Fruit fly (Drosophila melanogaster) whole organism, embryonic: ENCODE results near the gene CG17612.
A peak's percentile ranks its signal among the peaks of the same experiment; 100 is the strongest.

Experiments used
- Antp ChIP-seq: fragments of 200-800 bp; sonication (Bioruptor generic); optimal IDR thresholded peaks from 3 replicates; lab custom pipeline; 2016; ENCODE audit warnings: missing biosample characterization, missing genetic modification characterization
- C15 ChIP-seq: fragments of 200-800 bp; sonication (Bioruptor generic); IDR thresholded peaks from 3 replicates; pipeline ENCODE4 v1.3.6; 2022; ENCODE audit warnings: missing biosample characterization, missing genetic modification characterization
- CG10462 ChIP-seq: fragments of 200-800 bp; sonication (Bioruptor generic); optimal IDR thresholded peaks from 2 replicates; lab custom pipeline; 2016; ENCODE audit warnings: missing biosample characterization, missing genetic modification characterization
- CG10565 ChIP-seq: fragments of 200-800 bp; sonication (Bioruptor generic); optimal IDR thresholded peaks from 3 replicates; lab custom pipeline; 2016; ENCODE audit warnings: missing biosample characterization, mild to moderate bottlenecking, missing genetic modification characterization
- CG11456 ChIP-seq: fragments of 200-800 bp; sonication (Bioruptor generic); IDR thresholded peaks from 3 replicates; pipeline ENCODE4 v1.3.6; 2022; ENCODE audit warnings: missing biosample characterization, missing genetic modification characterization
- CG11504 ChIP-seq: fragments of 200-800 bp; sonication (Bioruptor generic); optimal IDR thresholded peaks from 3 replicates; lab custom pipeline; 2019; ENCODE audit warnings: missing biosample characterization, mild to moderate bottlenecking, missing genetic modification characterization, moderate library complexity
- CG14965 ChIP-seq: fragments of 200-800 bp; sonication (Bioruptor generic); optimal IDR thresholded peaks from 2 replicates; lab custom pipeline; 2016; ENCODE audit warnings: missing biosample characterization, missing genetic modification characterization, borderline replicate concordance
- CG15696 ChIP-seq: fragments of 200-800 bp; sonication (Bioruptor generic); optimal IDR thresholded peaks from 2 replicates; lab custom pipeline; 2019; ENCODE audit warnings: missing biosample characterization, mild to moderate bottlenecking, missing genetic modification characterization, moderate library complexity
- CG1647 ChIP-seq: fragments of 200-800 bp; sonication (Bioruptor generic); optimal IDR thresholded peaks from 3 replicates; lab custom pipeline; 2016; ENCODE audit warnings: missing biosample characterization, missing genetic modification characterization
- CG17328 ChIP-seq: fragments of 200-800 bp; sonication (Bioruptor generic); IDR thresholded peaks from 2 replicates; pipeline ENCODE4 v1.3.6; 2022; ENCODE audit warnings: missing biosample characterization, missing genetic modification characterization
- CG2120 ChIP-seq: fragments of 200-800 bp; sonication (Bioruptor generic); optimal IDR thresholded peaks from 3 replicates; lab custom pipeline; 2016; ENCODE audit warnings: missing biosample characterization, missing genetic modification characterization
- CG2199 ChIP-seq: fragments of 200-800 bp; sonication (Bioruptor generic); IDR thresholded peaks from 3 replicates; pipeline ENCODE4 v1.3.6; 2022; ENCODE audit warnings: missing biosample characterization, missing genetic modification characterization
- CG32532 ChIP-seq: fragments of 200-800 bp; sonication (Bioruptor generic); IDR thresholded peaks from 2 replicates; pipeline ENCODE4 v1.3.6; 2022; ENCODE audit warnings: missing biosample characterization, missing genetic modification characterization
- CG4707 ChIP-seq: fragments of 200-800 bp; sonication (Bioruptor generic); optimal IDR thresholded peaks from 2 replicates; lab custom pipeline; 2018; ENCODE audit warnings: missing biosample characterization, mild to moderate bottlenecking, missing genetic modification characterization, moderate library complexity
- CG5953 ChIP-seq: fragments of 200-800 bp; sonication (Bioruptor generic); IDR thresholded peaks from 2 replicates; pipeline ENCODE4 v1.3.6; 2022; ENCODE audit warnings: missing biosample characterization, missing genetic modification characterization
- CG6254 ChIP-seq: fragments of 200-800 bp; sonication (Bioruptor generic); optimal IDR thresholded peaks from 3 replicates; lab custom pipeline; 2017; ENCODE audit warnings: mild to moderate bottlenecking, missing biosample characterization, missing genetic modification reagents, missing genetic modification characterization
- CG6689 ChIP-seq: fragments of 200-800 bp; sonication (Bioruptor generic); IDR thresholded peaks from 2 replicates; pipeline ENCODE4 v1.3.6; 2022; ENCODE audit warnings: missing biosample characterization, missing genetic modification characterization
- CG6813 ChIP-seq: fragments of 200-800 bp; sonication (Bioruptor generic); optimal IDR thresholded peaks from 2 replicates; lab custom pipeline; 2017; ENCODE audit warnings: missing biosample characterization, missing genetic modification characterization, mild to moderate bottlenecking, moderate library complexity, missing genetic modification reagents
- CG6854 ChIP-seq: fragments of 200-800 bp; sonication (Bioruptor generic); optimal IDR thresholded peaks from 3 replicates; lab custom pipeline; 2017; ENCODE audit warnings: missing biosample characterization, mild to moderate bottlenecking, missing genetic modification characterization
- CG7839 ChIP-seq: fragments of 200-800 bp; sonication (Bioruptor generic); optimal IDR thresholded peaks from 3 replicates; lab custom pipeline; 2018; ENCODE audit warnings: missing biosample characterization, mild to moderate bottlenecking, missing genetic modification characterization, moderate library complexity
- CG8924 ChIP-seq: fragments of 200-800 bp; optimal IDR thresholded peaks from 3 replicates; lab custom pipeline; 2019; ENCODE audit warnings: missing biosample characterization, mild to moderate bottlenecking, missing genetic modification characterization, moderate library complexity
- CG9797 ChIP-seq: fragments of 200-800 bp; sonication (Bioruptor generic); optimal IDR thresholded peaks from 3 replicates; lab custom pipeline; 2018; ENCODE audit warnings: missing biosample characterization, mild to moderate bottlenecking, missing genetic modification characterization
- Dbx ChIP-seq: fragments of 200-800 bp; sonication (Bioruptor generic); IDR thresholded peaks from 3 replicates; pipeline ENCODE4 v1.3.6; 2022; ENCODE audit warnings: missing biosample characterization, missing genetic modification characterization
- Fer3 ChIP-seq: fragments of 200-800 bp; sonication (Bioruptor generic); optimal IDR thresholded peaks from 2 replicates; lab custom pipeline; 2018; ENCODE audit warnings: missing biosample characterization, mild to moderate bottlenecking, missing genetic modification characterization, moderate library complexity
- HHEX ChIP-seq: fragments of 200-800 bp; sonication (Bioruptor generic); optimal IDR thresholded peaks from 3 replicates; lab custom pipeline; 2017; ENCODE audit warnings: missing biosample characterization, mild to moderate bottlenecking, missing genetic modification characterization, missing genetic modification reagents
- HLH54F ChIP-seq: fragments of 200-800 bp; sonication (Bioruptor generic); optimal IDR thresholded peaks from 3 replicates; lab custom pipeline; 2016; ENCODE audit warnings: missing biosample characterization, missing genetic modification characterization
- Mrtf ChIP-seq: fragments of 200-800 bp; sonication (Bioruptor generic); IDR thresholded peaks from 3 replicates; pipeline ENCODE4 v1.3.6; 2022; ENCODE audit warnings: missing biosample characterization, missing genetic modification characterization
- NC2α ChIP-seq: fragments of 200-800 bp; sonication (Bioruptor generic); optimal IDR thresholded peaks from 2 replicates; lab custom pipeline; 2016; ENCODE audit warnings: missing biosample characterization, missing genetic modification characterization
- PHDP ChIP-seq: fragments of 200-800 bp; sonication (Bioruptor generic); optimal IDR thresholded peaks from 3 replicates; lab custom pipeline; 2018; ENCODE audit warnings: missing biosample characterization, mild to moderate bottlenecking, missing genetic modification characterization, moderate library complexity
- Ravus ChIP-seq: fragments of 200-800 bp; sonication (Bioruptor generic); IDR thresholded peaks from 2 replicates; pipeline ENCODE4 v1.3.6; 2022; ENCODE audit warnings: missing biosample characterization, missing genetic modification characterization
- Side ChIP-seq: fragments of 200-800 bp; sonication (Bioruptor generic); optimal IDR thresholded peaks from 2 replicates; lab custom pipeline; 2016; ENCODE audit warnings: missing biosample characterization, missing genetic modification characterization
- Sox100B ChIP-seq: fragments of 200-800 bp; sonication (Bioruptor generic); optimal IDR thresholded peaks from 3 replicates; lab custom pipeline; 2018; ENCODE audit warnings: missing biosample characterization, mild to moderate bottlenecking, missing genetic modification characterization
- Spps ChIP-seq: fragments of 200-800 bp; sonication (Bioruptor generic); optimal IDR thresholded peaks from 2 replicates; lab custom pipeline; 2018; ENCODE audit warnings: missing biosample characterization, mild to moderate bottlenecking, missing genetic modification characterization
- chm ChIP-seq: fragments of 200-800 bp; sonication (Bioruptor generic); IDR thresholded peaks from 2 replicates; pipeline ENCODE4 v1.3.6; 2022; ENCODE audit warnings: missing biosample characterization, missing genetic modification characterization
- cwo ChIP-seq: fragments of 200-800 bp; sonication (Bioruptor generic); optimal IDR thresholded peaks from 3 replicates; lab custom pipeline; 2017; ENCODE audit warnings: missing biosample characterization, missing genetic modification characterization, mild to moderate bottlenecking, moderate library complexity, missing genetic modification reagents
- ems ChIP-seq: fragments of 200-800 bp; sonication (Bioruptor generic); optimal IDR thresholded peaks from 3 replicates; lab custom pipeline; 2016; ENCODE audit warnings: missing biosample characterization, missing genetic modification characterization
- eve ChIP-seq, 2 experiments: fragments of >200 bp; optimal IDR thresholded peaks; 2 replicates each; lab custom pipeline; 2017; ENCODE audit warnings: missing biosample characterization in 2 of 2, missing genetic modification characterization in 2 of 2
- fd96Cb ChIP-seq: fragments of 200-800 bp; sonication (Bioruptor generic); optimal IDR thresholded peaks from 2 replicates; lab custom pipeline; 2018; ENCODE audit warnings: missing biosample characterization, mild to moderate bottlenecking, missing genetic modification characterization, moderate library complexity
- fu2 ChIP-seq: fragments of 200-800 bp; sonication (Bioruptor generic); optimal IDR thresholded peaks from 2 replicates; lab custom pipeline; 2016; ENCODE audit warnings: missing biosample characterization, missing genetic modification characterization
- maf-S ChIP-seq: fragments of 200-800 bp; sonication (Bioruptor generic); optimal IDR thresholded peaks from 2 replicates; lab custom pipeline; 2016; ENCODE audit warnings: missing biosample characterization, missing genetic modification characterization
- pan ChIP-seq, 4 experiments: fragments of >200 bp in 3 of 4; fragments of 200-800 bp in 1 of 4; sonication (Bioruptor generic) in 1 of 4; optimal IDR thresholded peaks in 3 of 4; IDR thresholded peaks in 1 of 4; 2 replicates each; pipeline versions ENCODE4 v1.3.6 to Lab custom; 2017 to 2022; ENCODE audit warnings: missing biosample characterization in 2 of 4, missing genetic modification characterization in 2 of 4, mixed read lengths in 1 of 4
- pzg ChIP-seq: fragments of 200-800 bp; sonication (Bioruptor generic); optimal IDR thresholded peaks from 3 replicates; lab custom pipeline; 2018; ENCODE audit warnings: missing biosample characterization, mild to moderate bottlenecking, missing genetic modification characterization, moderate library complexity
- salm ChIP-seq: fragments of 200-800 bp; sonication (Bioruptor generic); optimal IDR thresholded peaks from 2 replicates; lab custom pipeline; 2018; ENCODE audit warnings: missing biosample characterization, mild to moderate bottlenecking, missing genetic modification characterization
- sc ChIP-seq, 3 experiments: fragments of >200 bp in 2 of 3; fragments of 200-800 bp in 1 of 3; sonication (Bioruptor generic) in 1 of 3; optimal IDR thresholded peaks; 2 replicates in 2 of 3; 3 replicates in 1 of 3; lab custom pipeline; 2017; ENCODE audit warnings: mild to moderate bottlenecking in 1 of 3, missing biosample characterization in 1 of 3, missing genetic modification characterization in 1 of 3, missing genetic modification reagents in 1 of 3
- scrt ChIP-seq: fragments of 200-800 bp; sonication (Bioruptor generic); optimal IDR thresholded peaks from 2 replicates; lab custom pipeline; 2018; ENCODE audit warnings: missing biosample characterization, mild to moderate bottlenecking, missing genetic modification characterization, moderate library complexity
- ssp ChIP-seq: fragments of 200-800 bp; sonication (Bioruptor generic); IDR thresholded peaks from 2 replicates; pipeline ENCODE4 v1.3.6; 2022; ENCODE audit warnings: missing biosample characterization, missing genetic modification characterization
- tap ChIP-seq: fragments of 200-800 bp; optimal IDR thresholded peaks from 3 replicates; lab custom pipeline; 2019; ENCODE audit warnings: missing biosample characterization, mild to moderate bottlenecking, missing genetic modification characterization, moderate library complexity
- tna ChIP-seq: fragments of 200-800 bp; sonication (Bioruptor generic); IDR thresholded peaks from 2 replicates; pipeline ENCODE4 v1.3.6; 2022; ENCODE audit warnings: missing biosample characterization, missing genetic modification characterization; ENCODE audit not compliant: partially characterized antibody
- zfh1 ChIP-seq: fragments of 200-800 bp; sonication (Bioruptor generic); IDR thresholded peaks from 3 replicates; pipeline ENCODE4 v1.3.6; 2022; ENCODE audit warnings: missing biosample characterization, missing genetic modification characterization

CG17612 gene

dm6 chr2L:4371516-4372136 is 10.9 kb downstream of the CG17612 start (continued):
- TF ChIP-seq CG6813 (GFP tag; lab: Kevin White, UChicago) (peak; percentile 38), cwo (GFP tag; lab: Kevin White, UChicago) (no peak), PHDP (tag; lab: Kevin White, UChicago) (peak; percentile 65), tna (GFP tag; lab: Robert Waterston, UW) (0 out of 2 replicates have a peak, but pooled peaks have one; percentile 17), CG6689 (peak; percentile 56), fu2 (GFP tag; lab: Kevin White, UChicago) (no peak), CG4707 (GFP tag; lab: Kevin White, UChicago) (peak; percentile 99), CG6254 (peak; percentile 14), HHEX (GFP tag; lab: Kevin White, UChicago) (no peak), tap (peak; percentile 38), zfh1 (GFP tag; lab: Robert Waterston, UW) (peak; percentile 18; the same call in 1 of the 3 replicates), CG11456 (GFP tag; lab: Robert Waterston, UW) (no peak), CG17328 (GFP tag; lab: Robert Waterston, UW) (no peak), Dbx (GFP tag; lab: Robert Waterston, UW) (no peak), CG32532 (GFP tag; lab: Robert Waterston, UW) (no peak), scrt (no peak), ssp (no peak), CG7839 (tag; lab: Kevin White, UChicago) (peak; percentile 75), CG8924 (peak; percentile 77), CG5953 (GFP tag; lab: Robert Waterston, UW) (no peak), CG2199 (GFP tag; lab: Robert Waterston, UW) (peak; percentile 88; the same call in 2 of the 3 replicates), CG1647 (GFP tag; lab: Kevin White, UChicago) (no peak), ems (no peak), pan (optimal IDR thresholded peaks at IDR 0.05; lab: Kevin White, UChicago) (no peak), pan (GFP tag; optimal IDR thresholded peaks at IDR 0.05 in 1 of 2, IDR thresholded peaks at IDR 0.05 in 1 of 2) (peak in 1 of 2 experiments; percentile 58), Side (no peak), NC2α (GFP tag; lab: Kevin White, UChicago) (no peak), CG14965 (GFP tag; lab: Kevin White, UChicago) (no peak), CG10462 (GFP tag; lab: Kevin White, UChicago) (peak; percentile 25), C15 (GFP tag; lab: Robert Waterston, UW) (no peak), CG15696 (peak; percentile 92), HLH54F (GFP tag; lab: Kevin White, UChicago) (no peak), CG2120 (GFP tag; lab: Kevin White, UChicago) (no peak), maf-S (no peak), Fer3 (tag; lab: Kevin White, UChicago) (no peak), fd96Cb (tag; lab: Kevin White, UChicago) (peak; percentile 74), eve (GFP tag; optimal IDR thresholded peaks at IDR 0.05; lab: Kevin White, UChicago) (peak in 1 of 2 experiments; percentile 73), CG6854 (no peak), Sox100B (GFP tag; lab: Kevin White, UChicago) (peak; percentile 73), CG9797 (GFP tag; lab: Kevin White, UChicago) (peak; percentile 1), Antp (GFP tag; lab: Kevin White, UChicago) (no peak), Ravus (GFP tag; lab: Robert Waterston, UW) (no peak), Spps (tag; lab: Kevin White, UChicago) (peak; percentile 74), pzg (no peak), chm (GFP tag; lab: Robert Waterston, UW) (peak; percentile 81), CG11504 (tag; lab: Kevin White, UChicago) (peak; percentile 78), CG10565 (no peak), sc (optimal IDR thresholded peaks at IDR 0.05; lab: Kevin White, UChicago) (no peak), sc (GFP tag; optimal IDR thresholded peaks at IDR 0.05; lab: Kevin White, UChicago) (peak; percentile 64), Mrtf (GFP tag; lab: Robert Waterston, UW) (0 out of 3 replicates have a peak, but pooled peaks have one; percentile 41), salm (peak; percentile 62)
